Fruit fly (Drosophila melanogaster): ENCODE data around the gene CG2186.

CG2186 gene

dm6 chrX:10846972-10847435 lies 10.5 kb upstream of the CG2186 start, which contains the start of gene sbr (continued):
- no peak for TF ChIP-seq da (GFP tag; optimal IDR thresholded peaks at IDR 0.05)
- TF ChIP-seq Tbp (GFP tag; optimal IDR thresholded peaks at IDR 0.05) = no peak
- no peak for TF ChIP-seq Taf1 (GFP tag; IDR thresholded peaks at IDR 0.05)
- TF ChIP-seq emc (GFP tag; optimal IDR thresholded peaks at IDR 0.05) = no peak
- TF ChIP-seq schlank (tag; optimal IDR thresholded peaks at IDR 0.05) = no peak
- TF ChIP-seq sqz (GFP tag; optimal IDR thresholded peaks at IDR 0.05) = no peak
- no peak for TF ChIP-seq CG13894 (tag; optimal IDR thresholded peaks at IDR 0.05)
- no peak for TF ChIP-seq Max (GFP tag; optimal IDR thresholded peaks at IDR 0.05)
- TF ChIP-seq nom (GFP tag; optimal IDR thresholded peaks at IDR 0.05) = no peak
- peak; percentile 53; the same call in 1 of the 2 replicates for TF ChIP-seq hbn (GFP tag; IDR thresholded peaks at IDR 0.05; ENCODE audit: partially characterized antibody)
- TF ChIP-seq CG1647 (GFP tag; optimal IDR thresholded peaks at IDR 0.05) = no peak
- TF ChIP-seq lmd (GFP tag; IDR thresholded peaks at IDR 0.05) = no peak
- TF ChIP-seq her (GFP tag; optimal IDR thresholded peaks at IDR 0.05) = no peak
- peak; percentile 14 for TF ChIP-seq CG13775 (GFP tag; optimal IDR thresholded peaks at IDR 0.05)
- no peak for TF ChIP-seq CG6654 (GFP tag; optimal IDR thresholded peaks at IDR 0.05)
- no peak for TF ChIP-seq CG18011 (GFP tag; optimal IDR thresholded peaks at IDR 0.05)
- no peak for TF ChIP-seq kni (GFP tag; optimal IDR thresholded peaks at IDR 0.05)
- peak; percentile 50 for TF ChIP-seq CG2120 (GFP tag; optimal IDR thresholded peaks at IDR 0.05)
- TF ChIP-seq PHDP (tag; optimal IDR thresholded peaks at IDR 0.05) = no peak
- no peak for TF ChIP-seq Abd-B (GFP tag; optimal IDR thresholded peaks at IDR 0.05)
- TF ChIP-seq Scr (GFP tag; IDR thresholded peaks at IDR 0.05; ENCODE audit: partially characterized antibody) = peak; percentile 86
- no peak for TF ChIP-seq psq (GFP tag; optimal IDR thresholded peaks at IDR 0.05)
- TF ChIP-seq CG9797 (GFP tag; optimal IDR thresholded peaks at IDR 0.05) = no peak
- no peak for TF ChIP-seq CG12769 (tag; optimal IDR thresholded peaks at IDR 0.05)
- no peak for TF ChIP-seq bowl (GFP tag; IDR thresholded peaks at IDR 0.05)
- no peak for TF ChIP-seq tio (GFP tag; optimal IDR thresholded peaks at IDR 0.05)
- TF ChIP-seq CG10366 (GFP tag; IDR thresholded peaks at IDR 0.05) = no peak
- no peak for TF ChIP-seq CG4282 (GFP tag; optimal IDR thresholded peaks at IDR 0.05)
- no peak for TF ChIP-seq kah (GFP tag; optimal IDR thresholded peaks at IDR 0.05)
- no peak for TF ChIP-seq Optix (GFP tag; IDR thresholded peaks at IDR 0.05)
- no peak for TF ChIP-seq Dbx (GFP tag; IDR thresholded peaks at IDR 0.05)
- TF ChIP-seq CG10979 (tag; optimal IDR thresholded peaks at IDR 0.05) = no peak
- 0 out of 2 replicates have a peak, but pooled peaks have one; percentile 38 for TF ChIP-seq bbx (GFP tag; IDR thresholded peaks at IDR 0.05; ENCODE audit: partially characterized antibody)
- TF ChIP-seq Lpt (GFP tag; optimal IDR thresholded peaks at IDR 0.05) = no peak
- TF ChIP-seq trem (tag; optimal IDR thresholded peaks at IDR 0.05) = peak; percentile 14
- TF ChIP-seq Dp (GFP tag; optimal IDR thresholded peaks at IDR 0.05) = peak; percentile 29
- TF ChIP-seq Asciz (GFP tag; optimal IDR thresholded peaks at IDR 0.05) = no peak
- no peak for TF ChIP-seq danr (GFP tag; IDR thresholded peaks at IDR 0.05)
- no peak for TF ChIP-seq crp (GFP tag; optimal IDR thresholded peaks at IDR 0.05)
- no peak for TF ChIP-seq CG5180 (GFP tag; optimal IDR thresholded peaks at IDR 0.05)
- no peak for TF ChIP-seq CG1529 (GFP tag; optimal IDR thresholded peaks at IDR 0.05)
- no peak for TF ChIP-seq shn (GFP tag; optimal IDR thresholded peaks at IDR 0.05)
- TF ChIP-seq oc (tag; optimal IDR thresholded peaks at IDR 0.05) = no peak
- no peak for TF ChIP-seq CG12942 (GFP tag; optimal IDR thresholded peaks at IDR 0.05)
- TF ChIP-seq CG10543 (GFP tag; optimal IDR thresholded peaks at IDR 0.05) = no peak
- no peak for TF ChIP-seq ATbp (GFP tag; optimal IDR thresholded peaks at IDR 0.05)
- no peak for TF ChIP-seq CG32767 (GFP tag; IDR thresholded peaks at IDR 0.05)
- TF ChIP-seq sna (GFP tag; IDR thresholded peaks at IDR 0.05; ENCODE audit: partially characterized antibody) = 0 out of 2 replicates have a peak, but pooled peaks have one; percentile 45
- TF ChIP-seq otp (GFP tag; IDR thresholded peaks at IDR 0.05) = no peak
- no peak for TF ChIP-seq Oli (tag; optimal IDR thresholded peaks at IDR 0.05)

All from whole organism, embryonic.